Worm (Caenorhabditis elegans): ENCODE measurements around the gene F53B7.4.

F53B7.4 gene

ce11 chrV:11029309-11029708 lies 27.0 kb upstream of the F53B7.4 start:
- TF ChIP-seq fkh-6 (tag; optimal IDR thresholded peaks at IDR 0.05): peak; percentile 63
- peak; percentile 56 for TF ChIP-seq dmd-4 (tag; optimal IDR thresholded peaks at IDR 0.05; ENCODE audit: borderline replicate concordance)
- peak; percentile 52 for TF ChIP-seq ceh-48 (tag; optimal IDR thresholded peaks at IDR 0.05)
- TF ChIP-seq C08G9.2 (tag; optimal IDR thresholded peaks at IDR 0.05): peak; percentile 96
- TF ChIP-seq hlh-15 (tag; optimal IDR thresholded peaks at IDR 0.05): no peak
- TF ChIP-seq odd-2 (tag; optimal IDR thresholded peaks at IDR 0.05): no peak
- TF ChIP-seq elt-2 (tag; optimal IDR thresholded peaks at IDR 0.05): peak; percentile 64
- TF ChIP-seq eyg-1 (tag; optimal IDR thresholded peaks at IDR 0.05): peak; percentile 17
- TF ChIP-seq tbx-7 (tag; optimal IDR thresholded peaks at IDR 0.05): peak; percentile 91
- TF ChIP-seq hlh-30 (tag; optimal IDR thresholded peaks at IDR 0.05; ENCODE audit: insufficient read depth): no peak
- TF ChIP-seq mec-3 (tag; optimal IDR thresholded peaks at IDR 0.05; ENCODE audit: borderline replicate concordance): peak; percentile 71
- TF ChIP-seq F13H6.1 (tag; optimal IDR thresholded peaks at IDR 0.05): peak; percentile 71
- peak; percentile 11 for TF ChIP-seq pax-1 (tag; optimal IDR thresholded peaks at IDR 0.05)
- TF ChIP-seq zip-5 (tag; optimal IDR thresholded peaks at IDR 0.05): peak; percentile 87
- no peak for TF ChIP-seq Y22D7AL.16 (tag; optimal IDR thresholded peaks at IDR 0.05)
- no peak for TF ChIP-seq pag-3 (tag; optimal IDR thresholded peaks at IDR 0.05; ENCODE audit: borderline replicate concordance)
- TF ChIP-seq pat-9 (tag; optimal IDR thresholded peaks at IDR 0.05): no peak
- TF ChIP-seq sdc-2 (tag; optimal IDR thresholded peaks at IDR 0.05): peak; percentile 8
- peak; percentile 89 for TF ChIP-seq ref-2 (tag; optimal IDR thresholded peaks at IDR 0.05)
- peak; percentile 13 for TF ChIP-seq nfya-1 (tag; optimal IDR thresholded peaks at IDR 0.05)
- peak; percentile 25 for TF ChIP-seq ahr-1 (tag; optimal IDR thresholded peaks at IDR 0.05)
- peak; percentile 94 for TF ChIP-seq ceh-31 (tag; optimal IDR thresholded peaks at IDR 0.05)
- TF ChIP-seq ets-4 (tag; optimal IDR thresholded peaks at IDR 0.05): peak; percentile 89
- peak; percentile 87 for TF ChIP-seq tbx-2 (tag; optimal IDR thresholded peaks at IDR 0.05)
- TF ChIP-seq ceh-24 (tag; optimal IDR thresholded peaks at IDR 0.05): no peak
- peak; percentile 47 for TF ChIP-seq ceh-34 (tag; optimal IDR thresholded peaks at IDR 0.05)
- peak; percentile 59 for TF ChIP-seq hlh-6 (tag; optimal IDR thresholded peaks at IDR 0.05)
- TF ChIP-seq ceh-14 (tag; optimal IDR thresholded peaks at IDR 0.05): peak; percentile 85
- no peak for TF ChIP-seq sox-4 (tag; optimal IDR thresholded peaks at IDR 0.05)
- TF ChIP-seq hlh-8 (tag; optimal IDR thresholded peaks at IDR 0.05): peak; percentile 68
- TF ChIP-seq unc-42 (tag; optimal IDR thresholded peaks at IDR 0.05): peak; percentile 30
- TF ChIP-seq fax-1 (tag; optimal IDR thresholded peaks at IDR 0.05): peak; percentile 40
- TF ChIP-seq ttx-3 (tag; optimal IDR thresholded peaks at IDR 0.05): peak; percentile 3
- TF ChIP-seq ceh-30 (tag; optimal IDR thresholded peaks at IDR 0.05): no peak
- peak; percentile 39 for TF ChIP-seq ceh-6 (GFP tag; optimal IDR thresholded peaks at IDR 0.05)
- TF ChIP-seq K02D7.2 (tag; optimal IDR thresholded peaks at IDR 0.05): no peak
- TF ChIP-seq ztf-16 (tag; optimal IDR thresholded peaks at IDR 0.05): peak; percentile 50
- TF ChIP-seq gmeb-2 (tag; optimal IDR thresholded peaks at IDR 0.05): no peak
- TF ChIP-seq ceh-2 (tag; optimal IDR thresholded peaks at IDR 0.05): peak; percentile 86
- no peak for TF ChIP-seq syd-9 (tag; optimal IDR thresholded peaks at IDR 0.05)
- peak; percentile 12 for TF ChIP-seq lim-6 (tag; optimal IDR thresholded peaks at IDR 0.05)
- TF ChIP-seq hlh-13 (GFP tag; optimal IDR thresholded peaks at IDR 0.05): no peak
- TF ChIP-seq unc-86 (tag; optimal IDR thresholded peaks at IDR 0.05): no peak
- peak; percentile 35 for TF ChIP-seq madf-2 (tag; optimal IDR thresholded peaks at IDR 0.05)
- TF ChIP-seq ama-1 (optimal IDR thresholded peaks at IDR 0.05): no peak
- no peak for TF ChIP-seq ceh-9 (tag; optimal IDR thresholded peaks at IDR 0.05)
- peak; percentile 83 for TF ChIP-seq rnt-1 (tag; optimal IDR thresholded peaks at IDR 0.05)
- TF ChIP-seq nhr-11 (tag; optimal IDR thresholded peaks at IDR 0.05): no peak
